Worm (Caenorhabditis elegans): ENCODE results near the gene F58B4.7.

Gene F58B4.7

DNA sequence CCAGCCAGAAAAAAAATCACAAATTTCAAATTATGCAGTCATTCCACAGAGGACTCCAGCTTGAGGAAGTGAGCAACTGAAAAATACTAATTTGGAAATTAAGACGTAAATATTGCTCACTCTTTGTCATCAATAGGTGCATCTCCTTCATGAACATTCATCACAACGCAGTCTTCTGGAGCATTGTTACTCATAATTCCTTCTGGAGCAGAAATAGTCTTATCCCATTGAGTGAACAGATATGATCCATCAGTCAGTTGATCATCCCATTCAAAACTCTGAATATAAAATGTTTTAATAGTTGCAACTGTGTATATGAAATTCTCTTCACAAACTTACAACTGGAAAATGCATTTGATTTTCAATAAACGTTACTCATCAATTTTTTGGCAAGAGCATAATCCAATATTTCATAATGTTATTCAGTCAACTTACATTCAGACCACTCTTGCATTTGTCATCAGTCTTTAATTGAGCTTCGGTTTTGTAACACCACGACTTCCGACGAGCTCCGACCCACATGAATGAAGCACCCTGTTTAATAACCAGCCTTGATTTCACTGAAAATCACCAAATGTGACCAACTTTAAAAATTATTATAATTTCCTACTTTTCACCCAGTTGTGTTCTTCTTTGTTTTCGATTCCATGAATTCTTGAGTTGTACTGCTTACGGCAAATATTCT lies 30.5 kb upstream of the F58B4.7 start (continued):
- TF ChIP-seq T07F8.4 (tag; optimal IDR thresholded peaks at IDR 0.05) = no peak
- TF ChIP-seq C17E4.6 (GFP tag; IDR thresholded peaks at IDR 0.05) = no peak
- TF ChIP-seq bed-2 (GFP tag; IDR thresholded peaks at IDR 0.05) = no peak
- no peak for TF ChIP-seq tbx-9 (tag; optimal IDR thresholded peaks at IDR 0.05; ENCODE audit: borderline replicate concordance)
- peak; percentile 56; the same call in 1 of the 2 replicates for TF ChIP-seq madf-3 (GFP tag; IDR thresholded peaks at IDR 0.05)
- no peak for TF ChIP-seq F10E7.11 (tag; optimal IDR thresholded peaks at IDR 0.05)
- TF ChIP-seq efl-1 (GFP tag; optimal IDR thresholded peaks at IDR 0.05) = no peak
- no peak for TF ChIP-seq B0035.1 (tag; optimal IDR thresholded peaks at IDR 0.05)
- TF ChIP-seq somi-1 (GFP tag; optimal IDR thresholded peaks at IDR 0.05) = peak; percentile 76
- TF ChIP-seq lir-1 (GFP tag; conservative IDR thresholded peaks at IDR 0.05) = no peak
- peak; percentile 47 for TF ChIP-seq K11D2.4 (GFP tag; IDR thresholded peaks at IDR 0.05)
- TF ChIP-seq him-1 (tag; optimal IDR thresholded peaks at IDR 0.05) = no peak
- no peak for TF ChIP-seq ceh-27 (GFP tag; optimal IDR thresholded peaks at IDR 0.05)
- TF ChIP-seq hsf-1 (GFP tag; IDR thresholded peaks at IDR 0.05) = no peak
- TF ChIP-seq zim-3 (tag; optimal IDR thresholded peaks at IDR 0.05) = no peak
- TF ChIP-seq cebp-2 (GFP tag; IDR thresholded peaks at IDR 0.05) = no peak
- no peak for TF ChIP-seq hlh-26 (GFP tag; conservative IDR thresholded peaks at IDR 0.05)
- TF ChIP-seq sea-2 (GFP tag; IDR thresholded peaks at IDR 0.05) = no peak
- no peak for TF ChIP-seq snpc-3.4 (tag; optimal IDR thresholded peaks at IDR 0.05)
- no peak for TF ChIP-seq egl-44 (GFP tag; IDR thresholded peaks at IDR 0.05)
- no peak for TF ChIP-seq unc-130 (GFP tag; optimal IDR thresholded peaks at IDR 0.05)
- no peak for TF ChIP-seq sptf-2 (GFP tag; optimal IDR thresholded peaks at IDR 0.05)
- TF ChIP-seq ZK185.1 (tag; optimal IDR thresholded peaks at IDR 0.05; ENCODE audit: poor library complexity, severe bottlenecking) = no peak
- no peak for TF ChIP-seq mes-4 (tag; optimal IDR thresholded peaks at IDR 0.05)
- no peak for TF ChIP-seq ztf-25 (GFP tag; IDR thresholded peaks at IDR 0.05)
- TF ChIP-seq nhr-120 (GFP tag; IDR thresholded peaks at IDR 0.05) = no peak
- TF ChIP-seq F33H1.4 (GFP tag; IDR thresholded peaks at IDR 0.05) = no peak
- no peak for TF ChIP-seq rec-8 (tag; optimal IDR thresholded peaks at IDR 0.05)
- peak; percentile 40 for TF ChIP-seq athp-1 (tag; optimal IDR thresholded peaks at IDR 0.05)
- TF ChIP-seq bed-1 (GFP tag; IDR thresholded peaks at IDR 0.05) = 0 out of 2 replicates have a peak, but pooled peaks have one; percentile 18
- peak; percentile 79 for TF ChIP-seq ama-1 (optimal IDR thresholded peaks at IDR 0.05)
- peak in 1 of 2 experiments; percentile 33 for TF ChIP-seq ama-1 (GFP tag; optimal IDR thresholded peaks at IDR 0.05)
- no peak for TF ChIP-seq F22D6.2 (tag; optimal IDR thresholded peaks at IDR 0.05)
- TF ChIP-seq Y79H2A.3 (GFP tag; conservative IDR thresholded peaks at IDR 0.05) = no peak
- no peak for TF ChIP-seq lsy-27 (tag; optimal IDR thresholded peaks at IDR 0.05; ENCODE audit: borderline replicate concordance, insufficient read depth)
- no peak for TF ChIP-seq nhr-80 (tag; optimal IDR thresholded peaks at IDR 0.05)
- TF ChIP-seq fkh-3 (tag; optimal IDR thresholded peaks at IDR 0.05) = no peak
- peak; percentile 74 for TF ChIP-seq Y53G8AR.9 (GFP tag; conservative IDR thresholded peaks at IDR 0.05)
- TF ChIP-seq lsl-1 (GFP tag; optimal IDR thresholded peaks at IDR 0.05) = no peak
- no peak for TF ChIP-seq mel-28 (tag; optimal IDR thresholded peaks at IDR 0.05; ENCODE audit: borderline replicate concordance)

Measured in whole organism, young adult.